Fruit fly (Drosophila melanogaster) whole organism, pupa: ENCODE measurements around the gene Send1.

ENCODE experiments used
- CG17806 ChIP-seq: fragments of 200-800 bp; sonication (Bioruptor generic); optimal IDR thresholded peaks from 2 replicates; lab custom pipeline; 2018; ENCODE audit warnings: missing biosample characterization, mild to moderate bottlenecking, missing genetic modification characterization, moderate library complexity
- CG8159 ChIP-seq: fragments of 200-800 bp; sonication (Bioruptor generic); optimal IDR thresholded peaks from 3 replicates; lab custom pipeline; 2018; ENCODE audit warnings: missing biosample characterization, mild to moderate bottlenecking, missing genetic modification characterization, moderate library complexity
- CG9948 ChIP-seq: fragments of 200-800 bp; sonication (Bioruptor generic); optimal IDR thresholded peaks from 2 replicates; lab custom pipeline; 2018; ENCODE audit warnings: missing biosample characterization, mild to moderate bottlenecking, missing genetic modification characterization, moderate library complexity
- Pif1B ChIP-seq: fragments of 200-800 bp; sonication (Bioruptor generic); optimal IDR thresholded peaks from 3 replicates; lab custom pipeline; 2016; ENCODE audit warnings: missing biosample characterization, missing genetic modification characterization
- rn ChIP-seq: fragments of 200-800 bp; sonication (Bioruptor generic); IDR thresholded peaks from 2 replicates; pipeline ENCODE4 v1.3.6; 2022; ENCODE audit warnings: missing biosample characterization, missing genetic modification characterization

- no peak for TF ChIP-seq Pif1B (GFP tag; lab: Kevin White, UChicago)
- no peak for TF ChIP-seq CG17806 (tag; lab: Kevin White, UChicago)
- no peak for TF ChIP-seq CG9948 (tag; lab: Kevin White, UChicago)
- TF ChIP-seq CG8159: no peak
- TF ChIP-seq rn (GFP tag; lab: Robert Waterston, UW): no peak
Measured at dm6 chr2L:2212478-2212877, 42.4 kb downstream of the Send1 start, which contains the start of gene CG15385.
